Worm (Caenorhabditis elegans): ENCODE data around the gene npr-36.

- TF ChIP-seq C16A3.4 (tag; optimal IDR thresholded peaks at IDR 0.05): no peak
- TF ChIP-seq ceh-82 (tag; optimal IDR thresholded peaks at IDR 0.05): no peak
- no peak for TF ChIP-seq C34B4.2 (tag; optimal IDR thresholded peaks at IDR 0.05)
- no peak for TF ChIP-seq egl-27 (tag; optimal IDR thresholded peaks at IDR 0.05)
- no peak for TF ChIP-seq snpc-4 (tag; optimal IDR thresholded peaks at IDR 0.05)
- TF ChIP-seq nhr-11 (tag; optimal IDR thresholded peaks at IDR 0.05): no peak
These were observed 14.4 kb downstream of the npr-36 start for ce11 chrX:17373955-17374354.
